Fruit fly (Drosophila melanogaster) S2 (cell line): ENCODE results near the gene Eph.

Source experiments
- CG8478 ChIP-seq: fragments of >200 bp; optimal IDR thresholded peaks from 2 replicates; lab custom pipeline; 2018
- CTCF ChIP-seq, 2 experiments: fragments of >200 bp; optimal IDR thresholded peaks; 2 replicates each; lab custom pipeline; 2018

dm6 chr4:588514-588913 lies 22.0 kb upstream of the Eph start:
- TF ChIP-seq CTCF (optimal IDR thresholded peaks at IDR 0.05; lab: Kevin White, UChicago) (no peak), CG8478 (lab: Kevin White, UChicago) (no peak)
